Fruit fly (Drosophila melanogaster): Measurements from ENCODE around the gene ema.

DNA sequence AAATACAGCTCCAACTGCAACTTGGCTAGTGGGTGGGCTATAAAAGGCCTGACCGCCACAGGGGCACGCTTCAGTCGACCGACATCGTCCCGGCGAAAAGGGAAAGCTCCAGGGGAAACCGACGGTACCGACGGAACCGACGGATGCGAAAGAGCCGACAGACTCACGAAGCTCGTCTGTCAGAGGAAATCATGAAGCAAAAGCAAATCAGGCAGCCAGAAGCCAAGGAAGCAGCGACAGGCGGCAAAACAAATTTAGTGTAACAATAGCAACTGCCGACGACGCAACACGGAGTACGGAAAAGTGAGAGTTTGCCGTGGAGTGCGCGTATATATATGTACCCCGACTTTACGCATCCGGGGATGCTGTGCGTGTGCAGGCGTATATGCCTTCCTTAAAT, 35.6 kb upstream of the ema start, which contains the start of gene Gyc89Db:
- TF ChIP-seq usp (GFP tag; optimal IDR thresholded peaks at IDR 0.05) = no peak
- no peak for TF ChIP-seq EcR (GFP tag; optimal IDR thresholded peaks at IDR 0.05)

Data from whole organism.